Worm (Caenorhabditis elegans) whole organism, young adult: ENCODE results near the gene dgk-4.

Experiments
- B0336.3 ChIP-seq: fragments of 200-800 bp; sonication (Bioruptor generic); IDR thresholded peaks from 2 replicates; pipeline ENCODE4 v1.3.6; 2022; ENCODE audit warnings: missing genetic modification characterization, missing compliant biosample characterization
- C06A6.2 ChIP-seq: fragments of 200-800 bp; sonication (Bioruptor generic); conservative IDR thresholded peaks from 2 replicates; pipeline ENCODE4 v1.3.6; 2022; ENCODE audit warnings: missing genetic modification characterization, missing compliant biosample characterization
- F22D6.2 ChIP-seq: sonication (generic microtip); optimal IDR thresholded peaks from 2 replicates; lab custom pipeline; 2016; ENCODE audit warnings: mild to moderate bottlenecking, missing genetic modification characterization, missing compliant biosample characterization
- F52B5.7 ChIP-seq: sonication (generic microtip); optimal IDR thresholded peaks from 2 replicates; lab custom pipeline; 2016; ENCODE audit warnings: mild to moderate bottlenecking, missing genetic modification characterization, missing compliant biosample characterization
- K11D2.4 ChIP-seq: fragments of 200-800 bp; sonication (Bioruptor generic); IDR thresholded peaks from 2 replicates; pipeline ENCODE4 v1.3.6; 2022; ENCODE audit warnings: missing genetic modification reagents, missing genetic modification characterization, missing compliant biosample characterization
- K12H6.12 ChIP-seq: fragments of 200-800 bp; sonication (Bioruptor generic); optimal IDR thresholded peaks from 2 replicates; lab custom pipeline; 2018; ENCODE audit warnings: mild to moderate bottlenecking, missing genetic modification characterization, missing compliant biosample characterization
- T26A5.8 ChIP-seq: sonication (generic microtip); optimal IDR thresholded peaks from 2 replicates; lab custom pipeline; 2016; ENCODE audit warnings: missing genetic modification characterization, missing compliant biosample characterization
- Y95B8A.8 ChIP-seq: fragments of 200-800 bp; sonication (Bioruptor generic); IDR thresholded peaks from 2 replicates; pipeline ENCODE4 v1.3.6; 2022; ENCODE audit warnings: missing genetic modification reagents, missing genetic modification characterization, missing compliant biosample characterization
- attf-3 ChIP-seq: fragments of 200-800 bp; sonication (Bioruptor generic); conservative IDR thresholded peaks from 2 replicates; pipeline ENCODE4 v1.3.6; 2022; ENCODE audit warnings: missing genetic modification reagents, missing genetic modification characterization, missing compliant biosample characterization
- attf-5 ChIP-seq: fragments of 200-800 bp; sonication (Bioruptor generic); optimal IDR thresholded peaks from 2 replicates; lab custom pipeline; 2018; ENCODE audit warnings: mild to moderate bottlenecking, missing genetic modification characterization, missing compliant biosample characterization
- cebp-1 ChIP-seq, 2 experiments: fragments of 200-800 bp in 1 of 2; sonication (Bioruptor generic) in 1 of 2; sonication (generic microtip) in 1 of 2; IDR thresholded peaks in 1 of 2; optimal IDR thresholded peaks in 1 of 2; 2 replicates each; pipeline versions ENCODE4 v1.3.6 to Lab custom; 2017 to 2022; ENCODE audit warnings: missing compliant biosample characterization in 2 of 2, missing genetic modification characterization in 2 of 2, mild to moderate bottlenecking in 1 of 2, missing genetic modification reagents in 1 of 2, moderate library complexity in 1 of 2
- ceh-27 ChIP-seq: fragments of 200-800 bp; sonication (Bioruptor generic); optimal IDR thresholded peaks from 2 replicates; lab custom pipeline; 2018; ENCODE audit warnings: mild to moderate bottlenecking, missing genetic modification characterization, moderate library complexity, missing compliant biosample characterization
- dox-1 ChIP-seq: fragments of 200-800 bp; sonication (Bioruptor generic); IDR thresholded peaks from 2 replicates; pipeline ENCODE4 v1.3.6; 2022; ENCODE audit warnings: missing genetic modification reagents, missing genetic modification characterization, missing compliant biosample characterization
- dpff-1 ChIP-seq: sonication (generic microtip); optimal IDR thresholded peaks from 2 replicates; lab custom pipeline; 2017; ENCODE audit warnings: mild to moderate bottlenecking, missing genetic modification characterization, missing compliant biosample characterization
- ekl-4 ChIP-seq: fragments of 200-800 bp; sonication (Bioruptor generic); IDR thresholded peaks from 2 replicates; pipeline ENCODE4 v1.3.6; 2022; ENCODE audit warnings: missing genetic modification reagents, missing genetic modification characterization, missing compliant biosample characterization
- hmg-1.2 ChIP-seq: fragments of 200-800 bp; sonication (Bioruptor generic); IDR thresholded peaks from 2 replicates; pipeline ENCODE4 v1.3.6; 2022; ENCODE audit warnings: missing genetic modification reagents, missing genetic modification characterization, missing compliant biosample characterization
- let-526 ChIP-seq: fragments of 200-800 bp; sonication (Bioruptor generic); IDR thresholded peaks from 2 replicates; pipeline ENCODE4 v1.3.6; 2022; ENCODE audit warnings: missing genetic modification reagents, missing genetic modification characterization, missing compliant biosample characterization
- let-607 ChIP-seq, 2 experiments: fragments of 200-800 bp in 1 of 2; sonication (Bioruptor generic) in 1 of 2; sonication (generic microtip) in 1 of 2; optimal IDR thresholded peaks; 2 replicates each; lab custom pipeline; 2016 to 2018; ENCODE audit warnings: mild to moderate bottlenecking in 2 of 2, missing compliant biosample characterization in 2 of 2, missing genetic modification characterization in 2 of 2, moderate library complexity in 2 of 2, missing genotype in 1 of 2
- lin-26 ChIP-seq: fragments of 200-800 bp; sonication (Bioruptor generic); IDR thresholded peaks from 2 replicates; pipeline ENCODE4 v1.3.6; 2022; ENCODE audit warnings: missing genetic modification reagents, missing genetic modification characterization, missing compliant biosample characterization
- lin-35 ChIP-seq, 3 experiments: fragments of 150-350 bp in 2 of 3; sonication (generic microtip) in 1 of 3; optimal IDR thresholded peaks; 2 replicates each; lab custom pipeline; 2014 to 2018; ENCODE audit warnings: missing biosample characterization in 3 of 3, missing genetic modification characterization in 3 of 3, missing genetic modification reagents in 3 of 3
- lin-40 ChIP-seq: sonication (generic microtip); optimal IDR thresholded peaks from 2 replicates; lab custom pipeline; 2016; ENCODE audit warnings: missing genetic modification characterization, mild to moderate bottlenecking, missing compliant biosample characterization, missing genotype, missing genetic modification reagents
- lin-54 ChIP-seq: fragments of 200-800 bp; sonication (Bioruptor generic); optimal IDR thresholded peaks from 2 replicates; lab custom pipeline; 2018; ENCODE audit warnings: mild to moderate bottlenecking, missing genetic modification characterization, missing compliant biosample characterization
- madf-10 ChIP-seq: sonication (generic microtip); optimal IDR thresholded peaks from 2 replicates; lab custom pipeline; 2016; ENCODE audit warnings: mild to moderate bottlenecking, missing genetic modification characterization, missing compliant biosample characterization
- madf-6 ChIP-seq: fragments of 200-800 bp; sonication (Bioruptor generic); IDR thresholded peaks from 2 replicates; pipeline ENCODE4 v1.3.6; 2022; ENCODE audit warnings: missing genetic modification reagents, missing genetic modification characterization, missing compliant biosample characterization
- nfyb-1 ChIP-seq: fragments of 200-800 bp; sonication (Bioruptor generic); IDR thresholded peaks from 2 replicates; pipeline ENCODE4 v1.3.6; 2022; ENCODE audit warnings: missing genetic modification reagents, missing genetic modification characterization, missing compliant biosample characterization
- nhr-80 ChIP-seq: sonication (generic microtip); optimal IDR thresholded peaks from 2 replicates; lab custom pipeline; 2016; ENCODE audit warnings: missing genetic modification characterization, missing compliant biosample characterization
- pbrm-1 ChIP-seq: fragments of 200-800 bp; sonication (Bioruptor generic); IDR thresholded peaks from 2 replicates; pipeline ENCODE4 v1.3.6; 2022; ENCODE audit warnings: missing genetic modification reagents, missing genetic modification characterization, missing compliant biosample characterization
- rpc-1 ChIP-seq, 2 experiments: fragments of 150-350 bp in 1 of 2; sonication (generic microtip) in 1 of 2; optimal IDR thresholded peaks; 2 replicates each; lab custom pipeline; 2014 to 2018; ENCODE audit warnings: missing biosample characterization in 1 of 2, missing genetic modification characterization in 1 of 2, missing genetic modification reagents in 1 of 2, missing genotype in 1 of 2
- snpc-4 ChIP-seq, 5 experiments: fragments of 150-350 bp in 1 of 5; sonication (generic microtip) in 4 of 5; optimal IDR thresholded peaks; 2 replicates each; lab custom pipeline; 2014 to 2018; ENCODE audit warnings: missing genetic modification characterization in 5 of 5, missing biosample characterization in 3 of 5, antibody characterized with exemption in 2 of 5, mild to moderate bottlenecking in 2 of 5, missing compliant biosample characterization in 2 of 5, missing genotype in 2 of 5, moderate library complexity in 2 of 5, missing genetic modification reagents in 1 of 5
- sptf-2 ChIP-seq: fragments of 200-800 bp; sonication (Bioruptor generic); optimal IDR thresholded peaks from 2 replicates; lab custom pipeline; 2018; ENCODE audit warnings: mild to moderate bottlenecking, missing genetic modification characterization, missing compliant biosample characterization
- tbp1 ChIP-seq: fragments of 200-800 bp; sonication (Bioruptor generic); optimal IDR thresholded peaks from 2 replicates; lab custom pipeline; 2018; ENCODE audit warnings: mild to moderate bottlenecking, missing genetic modification characterization, missing compliant biosample characterization
- tbx-9 ChIP-seq: sonication (generic microtip); optimal IDR thresholded peaks from 2 replicates; lab custom pipeline; 2016; ENCODE audit warnings: borderline replicate concordance, missing genetic modification characterization, inconsistent platforms, missing compliant biosample characterization
- tlf-1 ChIP-seq: fragments of 200-800 bp; sonication (Bioruptor generic); optimal IDR thresholded peaks from 2 replicates; lab custom pipeline; 2018; ENCODE audit warnings: mild to moderate bottlenecking, missing genetic modification characterization, missing compliant biosample characterization
- ztf-18 ChIP-seq: sonication (generic microtip); optimal IDR thresholded peaks from 2 replicates; lab custom pipeline; 2016; ENCODE audit warnings: missing genotype, mild to moderate bottlenecking, missing genetic modification characterization, missing compliant biosample characterization
- ztf-26 ChIP-seq: sonication (generic microtip); optimal IDR thresholded peaks from 2 replicates; lab custom pipeline; 2017; ENCODE audit warnings: missing genetic modification characterization, missing compliant biosample characterization

dgk-4 gene

ce11 chrIV:8620102-8620733, 10.9 kb upstream of the dgk-4 start, which contains the start of gene lin-49:
TSS of gene lin-49 (plus strand) at chrIV:8620683.
- TF ChIP-seq attf-5 (GFP tag; lab: Kevin White, UChicago) (peak; percentile 85), ztf-18 (tag; lab: Kevin White, UChicago) (peak; percentile 23), B0336.3 (peak; percentile 43; the same call in 1 of the 2 replicates), madf-6 (GFP tag; lab: Robert Waterston, UW) (0 out of 2 replicates have a peak, but pooled peaks have one; percentile 16), hmg-1.2 (peak; percentile 86; the same call in 1 of the 2 replicates), let-607 (tag; optimal IDR thresholded peaks at IDR 0.05; lab: Kevin White, UChicago) (peak in 1 of 2 experiments; percentile 14), nfyb-1 (GFP tag; lab: Robert Waterston, UW) (0 out of 2 replicates have a peak, but pooled peaks have one; percentile 53), K12H6.12 (tag; lab: Kevin White, UChicago) (peak; percentile 56), lin-40 (peak; percentile 62), snpc-4 (GFP tag; optimal IDR thresholded peaks at IDR 0.05; lab: Kevin White, UChicago) (no peak), snpc-4 (tag; optimal IDR thresholded peaks at IDR 0.05; lab: Kevin White, UChicago) (peak in 1 of 4 experiments; percentile 23), ztf-26 (peak; percentile 38), dox-1 (peak; percentile 60; the same call in 1 of the 2 replicates), lin-26 (GFP tag; lab: Robert Waterston, UW) (peak; percentile 72; the same call in 1 of the 2 replicates), cebp-1 (GFP tag; IDR thresholded peaks at IDR 0.05; lab: Robert Waterston, UW) (no peak), cebp-1 (tag; optimal IDR thresholded peaks at IDR 0.05; lab: Kevin White, UChicago) (peak; percentile 60), attf-3 (GFP tag; lab: Robert Waterston, UW) (no peak), ceh-27 (GFP tag; lab: Kevin White, UChicago) (peak; percentile 66), C06A6.2 (GFP tag; lab: Robert Waterston, UW) (0 out of 2 replicates have a peak, but pooled peaks have one; percentile 11), madf-10 (peak; percentile 39), tbx-9 (no peak), lin-54 (GFP tag; lab: Kevin White, UChicago) (peak; percentile 36), K11D2.4 (no peak), nhr-80 (tag; lab: Kevin White, UChicago) (peak; percentile 75), tbp1 (peak; percentile 32), F52B5.7 (tag; lab: Kevin White, UChicago) (no peak), lin-35 (GFP tag; optimal IDR thresholded peaks at IDR 0.05; lab: Kevin White, UChicago) (no peak)

- TF ChIP-seq tlf-1 (GFP tag; lab: Kevin White, UChicago) (no peak), T26A5.8 (tag; lab: Kevin White, UChicago) (no peak), Y95B8A.8 (no peak), dpff-1 (tag; lab: Kevin White, UChicago) (no peak), sptf-2 (GFP tag; lab: Kevin White, UChicago) (no peak), rpc-1 (optimal IDR thresholded peaks at IDR 0.05; lab: Kevin White, UChicago) (no peak), rpc-1 (tag; optimal IDR thresholded peaks at IDR 0.05; lab: Kevin White, UChicago) (no peak), F22D6.2 (tag; lab: Kevin White, UChicago) (no peak), lin-40 (no peak)
- TF ChIP-seq, all 124 proteins: peak for 0
These were observed 5.4 kb upstream of the dgk-4 start for ce11 chrIV:8625730-8626129.

- TF ChIP-seq hmg-1.2 (no peak), ekl-4 (0 out of 2 replicates have a peak, but pooled peaks have one; percentile 25), K11D2.4 (no peak), pbrm-1 (GFP tag; lab: Robert Waterston, UW) (0 out of 2 replicates have a peak, but pooled peaks have one; percentile 52), cebp-1 (GFP tag; IDR thresholded peaks at IDR 0.05; lab: Robert Waterston, UW) (no peak), cebp-1 (tag; optimal IDR thresholded peaks at IDR 0.05; lab: Kevin White, UChicago) (peak; percentile 18), let-526 (0 out of 2 replicates have a peak, but pooled peaks have one; percentile 7)
- TF ChIP-seq, all 124 proteins: peak for 4
These were observed 4.8 kb upstream of the dgk-4 start for ce11 chrIV:8626294-8626693.
